Fruit fly (Drosophila melanogaster): ENCODE data around the gene CG31223.

DNA sequence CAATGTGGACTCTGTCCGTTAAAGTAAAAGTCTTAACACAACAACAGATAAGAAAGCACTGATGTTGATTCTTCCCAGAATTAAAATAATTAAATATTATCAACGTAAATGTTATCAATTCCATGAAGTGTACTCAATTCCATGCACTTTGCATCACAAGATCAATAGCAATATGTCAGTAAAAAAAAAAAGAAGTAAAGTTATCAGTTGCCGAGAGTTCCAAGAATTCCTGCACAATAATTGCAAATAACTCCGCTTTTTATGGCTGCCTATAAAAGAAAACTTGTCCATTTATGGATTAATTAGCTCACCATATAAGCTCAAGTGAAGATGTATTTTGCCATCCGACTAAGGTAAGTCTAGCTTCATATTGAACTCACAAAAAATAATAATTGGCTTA lies 46.5 kb downstream of the CG31223 start, which contains the start of gene TotZ:
- TF ChIP-seq Sin3A (optimal IDR thresholded peaks at IDR 0.05) (no peak), insv (optimal IDR thresholded peaks at IDR 0.05) (no peak)

Data from Kc167 (cell line).